Worm (Caenorhabditis elegans): Measurements from ENCODE around the gene btb-17.

Gene btb-17

ce11 chrII:3267365-3267764 lies 27.8 kb upstream of the btb-17 start, which contains the start of gene F02E11.7:
F02E11.7 (plus strand) TSS chrII:3267665.
- TF ChIP-seq fkh-8 (tag; optimal IDR thresholded peaks at IDR 0.05) (peak; percentile 11), irx-1 (tag; optimal IDR thresholded peaks at IDR 0.05) (no peak)

ce11 chrII:3267815-3268214 lies 27.4 kb upstream of the btb-17 start:
- TF ChIP-seq nhr-237 (tag; optimal IDR thresholded peaks at IDR 0.05): no peak
- TF ChIP-seq efl-1 (optimal IDR thresholded peaks at IDR 0.05): peak in 1 of 2 experiments; percentile 1
- TF ChIP-seq efl-1 (GFP tag; optimal IDR thresholded peaks at IDR 0.05 in 1 of 2): no peak
- no peak for TF ChIP-seq egl-27 (tag; optimal IDR thresholded peaks at IDR 0.05)
- TF ChIP-seq mef-2 (tag; optimal IDR thresholded peaks at IDR 0.05): no peak
- no peak for TF ChIP-seq aly-2 (tag; optimal IDR thresholded peaks at IDR 0.05)
- no peak for TF ChIP-seq ztf-4 (tag; optimal IDR thresholded peaks at IDR 0.05)
- TF ChIP-seq nhr-12 (tag; optimal IDR thresholded peaks at IDR 0.05): no peak
- no peak for TF ChIP-seq nhr-28 (tag; optimal IDR thresholded peaks at IDR 0.05)
- 0 out of 2 replicates have a peak, but pooled peaks have one; percentile 8 for TF ChIP-seq nhr-19 (GFP tag; conservative IDR thresholded peaks at IDR 0.05)
- no peak for TF ChIP-seq alr-1 (tag; optimal IDR thresholded peaks at IDR 0.05; ENCODE audit: borderline replicate concordance)
- TF ChIP-seq nhr-76 (tag; optimal IDR thresholded peaks at IDR 0.05): no peak
- no peak for TF ChIP-seq sup-37 (GFP tag; optimal IDR thresholded peaks at IDR 0.05)
- TF ChIP-seq lsy-2 (tag; optimal IDR thresholded peaks at IDR 0.05): peak in 1 of 2 experiments; percentile 10
- TF ChIP-seq mdl-1 (tag; optimal IDR thresholded peaks at IDR 0.05): no peak
- TF ChIP-seq snu-23 (GFP tag; optimal IDR thresholded peaks at IDR 0.05): peak; percentile 3
- TF ChIP-seq nhr-47 (tag; optimal IDR thresholded peaks at IDR 0.05): no peak
- no peak for TF ChIP-seq fkh-10 (GFP tag; optimal IDR thresholded peaks at IDR 0.05)
- TF ChIP-seq aha-1 (tag; optimal IDR thresholded peaks at IDR 0.05): no peak
- no peak for TF ChIP-seq sox-4 (tag; optimal IDR thresholded peaks at IDR 0.05)
- no peak for TF ChIP-seq lin-35 (GFP tag; optimal IDR thresholded peaks at IDR 0.05)
- no peak for TF ChIP-seq hlh-17 (GFP tag; optimal IDR thresholded peaks at IDR 0.05; ENCODE audit: borderline replicate concordance)
- no peak for TF ChIP-seq jun-1 (tag; optimal IDR thresholded peaks at IDR 0.05)
- no peak for TF ChIP-seq zip-4 (GFP tag; optimal IDR thresholded peaks at IDR 0.05)
- TF ChIP-seq ces-1 (GFP tag; optimal IDR thresholded peaks at IDR 0.05): no peak
- no peak for TF ChIP-seq nhr-90 (tag; optimal IDR thresholded peaks at IDR 0.05; ENCODE audit: poor library complexity)
- TF ChIP-seq blmp-1 (tag; optimal IDR thresholded peaks at IDR 0.05): no peak
- TF ChIP-seq unc-62 (GFP tag; optimal IDR thresholded peaks at IDR 0.05): no peak

- TF ChIP-seq mep-1 (tag; optimal IDR thresholded peaks at IDR 0.05) (peak; percentile 9), fkh-8 (tag; optimal IDR thresholded peaks at IDR 0.05) (peak; percentile 4), skn-1 (tag; optimal IDR thresholded peaks at IDR 0.05) (no peak), unc-30 (tag; optimal IDR thresholded peaks at IDR 0.05) (peak; percentile 26), mab-9 (GFP tag; IDR thresholded peaks at IDR 0.05) (no peak), nhr-71 (tag; optimal IDR thresholded peaks at IDR 0.05) (peak; percentile 27), tlp-1 (tag; optimal IDR thresholded peaks at IDR 0.05) (no peak), ceh-63 (GFP tag; optimal IDR thresholded peaks at IDR 0.05) (no peak), mef-2 (tag; optimal IDR thresholded peaks at IDR 0.05) (no peak), unc-98 (GFP tag; IDR thresholded peaks at IDR 0.05) (no peak), aly-2 (tag; optimal IDR thresholded peaks at IDR 0.05) (no peak), dsc-1 (tag; optimal IDR thresholded peaks at IDR 0.05) (peak; percentile 59), nhr-19 (GFP tag; conservative IDR thresholded peaks at IDR 0.05) (no peak), blmp-1 (tag; optimal IDR thresholded peaks at IDR 0.05) (no peak), jun-1 (tag; optimal IDR thresholded peaks at IDR 0.05) (no peak), fkh-4 (tag; optimal IDR thresholded peaks at IDR 0.05; ENCODE audit: borderline replicate concordance) (no peak), ces-1 (GFP tag; optimal IDR thresholded peaks at IDR 0.05) (no peak)
Observed at ce11 chrII:3270598-3270997, 24.6 kb upstream of the btb-17 start.

Measured in whole organism, L1 larva.